Worm (Caenorhabditis elegans) whole organism, L2 larva: ENCODE data around the gene F32D8.4.
A peak's percentile ranks its signal among the peaks of the same experiment; 100 is the strongest.

ENCODE experiments used
- ZK546.5 ChIP-seq: sonication (generic microtip); optimal IDR thresholded peaks from 2 replicates; lab custom pipeline; 2017; ENCODE audit warnings: missing biosample characterization, missing genetic modification characterization
- alr-1 ChIP-seq: fragments of 150-350 bp; optimal IDR thresholded peaks from 2 replicates; lab custom pipeline; 2014; ENCODE audit warnings: missing biosample characterization, missing genetic modification characterization
- aly-2 ChIP-seq: fragments of 150-350 bp; optimal IDR thresholded peaks from 2 replicates; lab custom pipeline; 2014; ENCODE audit warnings: missing biosample characterization, missing genetic modification characterization
- ama-1 ChIP-seq: fragments of 150-350 bp; optimal IDR thresholded peaks from 2 replicates; lab custom pipeline; 2018; ENCODE audit warnings: inconsistent platforms
- blmp-1 ChIP-seq: sonication (generic microtip); optimal IDR thresholded peaks from 2 replicates; lab custom pipeline; 2017; ENCODE audit warnings: missing genetic modification characterization, mild to moderate bottlenecking, missing compliant biosample characterization, antibody characterized with exemption, moderate library complexity; ENCODE audit not compliant: insufficient read depth
- elt-3 ChIP-seq: sonication (generic microtip); optimal IDR thresholded peaks from 2 replicates; lab custom pipeline; 2017; ENCODE audit warnings: missing biosample characterization, missing genetic modification characterization
- fos-1 ChIP-seq: fragments of 150-350 bp; optimal IDR thresholded peaks from 2 replicates; lab custom pipeline; 2014; ENCODE audit warnings: missing biosample characterization, missing genetic modification characterization
- lin-13 ChIP-seq: fragments of 150-350 bp; optimal IDR thresholded peaks from 2 replicates; lab custom pipeline; 2014; ENCODE audit warnings: missing biosample characterization, missing genetic modification reagents, missing genetic modification characterization
- lsy-2 ChIP-seq, 2 experiments: fragments of 150-350 bp in 1 of 2; sonication (generic microtip) in 1 of 2; optimal IDR thresholded peaks; 2 replicates each; lab custom pipeline; 2014 to 2017; ENCODE audit warnings: missing biosample characterization in 2 of 2, missing genetic modification characterization in 2 of 2
- nhr-11 ChIP-seq: fragments of 150-350 bp; optimal IDR thresholded peaks from 2 replicates; lab custom pipeline; 2014; ENCODE audit warnings: missing biosample characterization, missing genetic modification characterization
- sem-4 ChIP-seq: fragments of 150-350 bp; optimal IDR thresholded peaks from 2 replicates; lab custom pipeline; 2014; ENCODE audit warnings: missing biosample characterization, missing genetic modification reagents, missing genetic modification characterization
- snpc-4 ChIP-seq: fragments of 150-350 bp; optimal IDR thresholded peaks from 2 replicates; lab custom pipeline; 2014; ENCODE audit warnings: missing biosample characterization, missing genetic modification characterization
- unc-62 ChIP-seq: fragments of 150-350 bp; optimal IDR thresholded peaks from 2 replicates; lab custom pipeline; 2014; ENCODE audit warnings: missing biosample characterization, missing genetic modification reagents, missing genetic modification characterization
- ztf-11 ChIP-seq: sonication (generic microtip); optimal IDR thresholded peaks from 2 replicates; lab custom pipeline; 2017; ENCODE audit warnings: missing biosample characterization, missing genetic modification characterization

DNA sequence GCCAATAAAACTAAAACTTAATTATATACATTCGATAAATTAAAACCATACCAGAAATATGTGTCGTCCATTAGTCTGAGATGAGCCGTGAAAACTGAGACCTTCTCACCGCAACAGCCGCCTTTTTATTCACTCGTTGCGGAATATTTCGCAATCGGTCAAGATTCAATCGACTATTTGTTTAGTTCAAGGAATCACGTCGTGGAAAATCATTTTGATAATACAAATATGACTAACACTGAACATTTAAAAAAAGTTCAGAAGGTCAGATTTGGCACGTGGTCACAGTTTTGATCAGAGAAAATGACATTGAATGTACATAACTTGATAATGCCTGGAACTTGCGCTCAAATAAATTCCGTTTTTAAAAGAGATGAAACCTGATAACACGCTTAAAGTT is 45.4 kb upstream of the F32D8.4 start, which contains the start of gene F17C11.11:
- peak; percentile 58 for TF ChIP-seq fos-1 (tag; lab: Kevin White, UChicago)
- no peak for TF ChIP-seq ama-1 (lab: Kevin White, UChicago)
- no peak for TF ChIP-seq elt-3 (tag; lab: Kevin White, UChicago)
- no peak for TF ChIP-seq snpc-4 (tag; lab: Kevin White, UChicago)
- no peak for TF ChIP-seq unc-62 (GFP tag; lab: Kevin White, UChicago)
- TF ChIP-seq lin-13 (GFP tag; lab: Kevin White, UChicago) = no peak
- TF ChIP-seq aly-2 (tag; lab: Kevin White, UChicago) = no peak
- no peak for TF ChIP-seq alr-1
- TF ChIP-seq blmp-1 (tag; lab: Kevin White, UChicago) = no peak
- TF ChIP-seq nhr-11 (tag; lab: Kevin White, UChicago) = no peak
- TF ChIP-seq ztf-11 (tag; lab: Kevin White, UChicago) = no peak
- TF ChIP-seq ZK546.5 = no peak
- no peak for TF ChIP-seq lsy-2 (tag; optimal IDR thresholded peaks at IDR 0.05; lab: Kevin White, UChicago)
- TF ChIP-seq sem-4 (tag; lab: Kevin White, UChicago) = no peak
